Worm (Caenorhabditis elegans): ENCODE results near the gene F54D5.5.

DNA sequence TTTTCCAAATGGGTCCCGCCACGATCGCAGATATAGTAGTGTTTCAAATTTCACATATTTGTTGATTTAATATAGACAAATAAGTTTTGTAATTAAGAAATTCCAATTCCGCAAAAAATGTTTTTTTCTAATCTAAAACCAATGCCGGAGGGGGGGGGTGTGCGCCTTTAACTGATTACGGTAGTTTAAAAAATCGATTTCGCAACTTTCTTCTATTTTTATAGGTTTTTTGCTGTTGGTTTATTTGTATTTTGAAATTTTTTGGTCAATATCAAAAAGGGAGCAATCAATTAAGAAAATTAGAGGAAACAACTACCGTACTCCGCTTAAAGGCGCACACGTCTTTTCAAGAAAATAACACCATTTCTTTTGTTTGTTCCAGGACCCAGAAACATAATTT is 24.7 kb upstream of the F54D5.5 start:
- TF ChIP-seq elt-1 (tag; optimal IDR thresholded peaks at IDR 0.05; ENCODE audit: borderline replicate concordance, insufficient read depth): no peak
- no peak for TF ChIP-seq elt-3 (tag; optimal IDR thresholded peaks at IDR 0.05)
- TF ChIP-seq pha-4 (tag; optimal IDR thresholded peaks at IDR 0.05): no peak
- no peak for TF ChIP-seq snpc-4 (tag; optimal IDR thresholded peaks at IDR 0.05)
- TF ChIP-seq nhr-28 (tag; optimal IDR thresholded peaks at IDR 0.05): no peak
- TF ChIP-seq mls-2 (tag; optimal IDR thresholded peaks at IDR 0.05): no peak
- no peak for TF ChIP-seq ceh-43 (GFP tag; optimal IDR thresholded peaks at IDR 0.05)
- no peak for TF ChIP-seq cnd-1 (tag; optimal IDR thresholded peaks at IDR 0.05)
